Worm (Caenorhabditis elegans) whole organism, late embryonic: ENCODE data around the gene Y66D12A.10.

ENCODE experiments used
- elt-2 ChIP-seq: sonication (generic microtip); optimal IDR thresholded peaks from 2 replicates; lab custom pipeline; 2016; ENCODE audit warnings: missing genetic modification reagents, missing genetic modification characterization, missing compliant biosample characterization
- nhr-11 ChIP-seq: fragments of 150-350 bp; optimal IDR thresholded peaks from 2 replicates; lab custom pipeline; 2014; ENCODE audit warnings: missing biosample characterization, missing genetic modification characterization
- nhr-232 ChIP-seq: sonication (generic microtip); optimal IDR thresholded peaks from 2 replicates; lab custom pipeline; 2016; ENCODE audit warnings: missing genetic modification characterization, missing compliant biosample characterization
- odd-2 ChIP-seq: sonication (generic microtip); optimal IDR thresholded peaks from 2 replicates; lab custom pipeline; 2017; ENCODE audit warnings: antibody characterized with exemption, mild to moderate bottlenecking, missing genetic modification characterization, missing compliant biosample characterization
- pag-3 ChIP-seq: sonication (generic microtip); optimal IDR thresholded peaks from 2 replicates; lab custom pipeline; 2016; ENCODE audit warnings: missing compliant biosample characterization, missing genetic modification characterization, borderline replicate concordance
- rnt-1 ChIP-seq: sonication (generic microtip); optimal IDR thresholded peaks from 2 replicates; lab custom pipeline; 2016; ENCODE audit warnings: missing genetic modification characterization, missing compliant biosample characterization
- sdc-2 ChIP-seq: sonication (generic microtip); optimal IDR thresholded peaks from 2 replicates; lab custom pipeline; 2016; ENCODE audit warnings: missing genotype, missing genetic modification characterization, missing compliant biosample characterization
- tbx-2 ChIP-seq: sonication (generic microtip); optimal IDR thresholded peaks from 2 replicates; lab custom pipeline; 2016; ENCODE audit warnings: missing genetic modification characterization, missing compliant biosample characterization

ce11 chrIII:11558251-11558650, 7.4 kb upstream of the Y66D12A.10 start:
- TF ChIP-seq odd-2 (tag; lab: Kevin White, UChicago) (no peak), elt-2 (no peak), pag-3 (tag; lab: Kevin White, UChicago) (no peak), sdc-2 (tag; lab: Kevin White, UChicago) (no peak), tbx-2 (no peak), nhr-11 (tag; lab: Kevin White, UChicago) (no peak), rnt-1 (tag; lab: Kevin White, UChicago) (no peak), nhr-232 (tag; lab: Kevin White, UChicago) (no peak)
